Worm (Caenorhabditis elegans): Measurements from ENCODE around the gene fbxa-1.
"Not testable (repeated sequence)": the region's sequence is repeated elsewhere in the genome, so short reads cannot be mapped to it uniquely, and the experiment has no call there.

Gene fbxa-1

ce11 chrIII:2262942-2263341 is 45.0 kb downstream of the fbxa-1 start, which contains the start of gene Y54F10BM.6:
Gene Y54F10BM.6, plus strand, starts transcription at chrIII:2263242.
- no peak for TF ChIP-seq unc-39 (tag; optimal IDR thresholded peaks at IDR 0.05)
- no peak for TF ChIP-seq nhr-237 (tag; optimal IDR thresholded peaks at IDR 0.05)
- TF ChIP-seq nhr-77 (tag; optimal IDR thresholded peaks at IDR 0.05) = no peak
- TF ChIP-seq aly-2 (tag; optimal IDR thresholded peaks at IDR 0.05) = no peak
- no peak for TF ChIP-seq ztf-11 (tag; optimal IDR thresholded peaks at IDR 0.05)
- no peak for TF ChIP-seq jun-1 (tag; optimal IDR thresholded peaks at IDR 0.05)
- no peak for TF ChIP-seq ceh-9 (tag; optimal IDR thresholded peaks at IDR 0.05)

ce11 chrIII:2261353-2261752 is 46.6 kb downstream of the fbxa-1 start, which contains the start of gene fbxa-42:
Gene fbxa-42, minus strand, starts transcription at chrIII:2261453.
- TF ChIP-seq ZK546.5, snpc-4, elt-2 (tag; optimal IDR thresholded peaks at IDR 0.05): not testable (repeated sequence)

- TF ChIP-seq mml-1 (tag; optimal IDR thresholded peaks at IDR 0.05) = no peak
- TF ChIP-seq jun-1 (tag; optimal IDR thresholded peaks at IDR 0.05) = no peak
- TF ChIP-seq daf-12 (tag; optimal IDR thresholded peaks at IDR 0.05) = no peak
- TF ChIP-seq zag-1 (tag; optimal IDR thresholded peaks at IDR 0.05) = no peak
- TF ChIP-seq lin-15B (tag; optimal IDR thresholded peaks at IDR 0.05) = no peak
- no peak for TF ChIP-seq ceh-28 (tag; optimal IDR thresholded peaks at IDR 0.05)
- no peak for TF ChIP-seq nhr-23 (tag; optimal IDR thresholded peaks at IDR 0.05)
- TF ChIP-seq nhr-237 (tag; optimal IDR thresholded peaks at IDR 0.05) = no peak
- no peak for TF ChIP-seq ZK546.5 (tag; optimal IDR thresholded peaks at IDR 0.05)
- TF ChIP-seq nhr-77 (tag; optimal IDR thresholded peaks at IDR 0.05) = no peak
- TF ChIP-seq pha-4 (tag; optimal IDR thresholded peaks at IDR 0.05) = no peak
- no peak for TF ChIP-seq nhr-12 (tag; optimal IDR thresholded peaks at IDR 0.05)
- no peak for TF ChIP-seq ceh-16 (tag; optimal IDR thresholded peaks at IDR 0.05)
- no peak for TF ChIP-seq nhr-67 (tag; optimal IDR thresholded peaks at IDR 0.05)
- TF ChIP-seq elt-2 (tag; optimal IDR thresholded peaks at IDR 0.05) = no peak
- TF ChIP-seq fos-1 (tag; optimal IDR thresholded peaks at IDR 0.05) = no peak
- TF ChIP-seq egl-27 (tag; optimal IDR thresholded peaks at IDR 0.05) = no peak
- no peak for TF ChIP-seq tbx-2 (tag; optimal IDR thresholded peaks at IDR 0.05)
- no peak for TF ChIP-seq ztf-11 (tag; optimal IDR thresholded peaks at IDR 0.05)
- no peak for TF ChIP-seq ztf-4 (tag; optimal IDR thresholded peaks at IDR 0.05)
Observed at ce11 chrIII:2259329-2259728, 48.6 kb downstream of the fbxa-1 start.

ce11 chrIII:2258863-2259262 is 49.1 kb downstream of the fbxa-1 start, which contains the start of gene fbxa-43:
Gene fbxa-43, minus strand, starts transcription at chrIII:2258963.
- TF ChIP-seq hmg-11 (tag; optimal IDR thresholded peaks at IDR 0.05) (no peak), egl-5 (tag; optimal IDR thresholded peaks at IDR 0.05) (no peak), nhr-67 (tag; optimal IDR thresholded peaks at IDR 0.05) (no peak), nhr-25 (tag; optimal IDR thresholded peaks at IDR 0.05) (no peak), nhr-237 (tag; optimal IDR thresholded peaks at IDR 0.05) (no peak), lin-15B (tag; optimal IDR thresholded peaks at IDR 0.05) (no peak), nhr-12 (tag; optimal IDR thresholded peaks at IDR 0.05) (no peak), elt-2 (tag; optimal IDR thresholded peaks at IDR 0.05) (no peak), ama-1 (optimal IDR thresholded peaks at IDR 0.05) (no peak), tbx-2 (tag; optimal IDR thresholded peaks at IDR 0.05) (no peak), unc-62 (GFP tag; optimal IDR thresholded peaks at IDR 0.05) (no peak), ztf-11 (tag; optimal IDR thresholded peaks at IDR 0.05) (no peak), skn-1 (tag; optimal IDR thresholded peaks at IDR 0.05) (no peak), snpc-4 (tag; optimal IDR thresholded peaks at IDR 0.05) (no peak), ztf-4 (tag; optimal IDR thresholded peaks at IDR 0.05) (no peak), nhr-23 (tag; optimal IDR thresholded peaks at IDR 0.05) (no peak), pqm-1 (tag; optimal IDR thresholded peaks at IDR 0.05) (no peak), elt-3 (tag; optimal IDR thresholded peaks at IDR 0.05) (no peak)

Measured in whole organism, L3 larva.